Fruit fly (Drosophila melanogaster): Measurements from ENCODE around the gene CG31111.

- no peak for TF ChIP-seq CG8478 (optimal IDR thresholded peaks at IDR 0.05)
- no peak for TF ChIP-seq CTCF (optimal IDR thresholded peaks at IDR 0.05)
These were observed 4.4 kb downstream of the CG31111 start for dm6 chr3R:25051441-25052097.

All from S2 (cell line).